Fruit fly (Drosophila melanogaster) whole organism, embryonic: ENCODE measurements around the gene CG14174.

Experiments
- Adf1 ChIP-seq: fragments of 200-800 bp; sonication (Bioruptor generic); IDR thresholded peaks from 2 replicates; pipeline ENCODE4 v1.3.6; 2022; ENCODE audit warnings: missing biosample characterization, missing genetic modification characterization
- BtbVII ChIP-seq: fragments of 200-800 bp; sonication (Bioruptor generic); optimal IDR thresholded peaks from 3 replicates; lab custom pipeline; 2017; ENCODE audit warnings: missing biosample characterization, mild to moderate bottlenecking, missing genetic modification characterization
- CG10147 ChIP-seq: fragments of 200-800 bp; sonication (Bioruptor generic); optimal IDR thresholded peaks from 2 replicates; lab custom pipeline; 2019; ENCODE audit warnings: missing biosample characterization, mild to moderate bottlenecking, missing genetic modification characterization, moderate library complexity
- CG10543 ChIP-seq: fragments of 200-800 bp; sonication (Bioruptor generic); optimal IDR thresholded peaks from 3 replicates; lab custom pipeline; 2017; ENCODE audit warnings: missing biosample characterization, mild to moderate bottlenecking, missing genetic modification characterization, moderate library complexity
- CG11695 ChIP-seq: fragments of 200-800 bp; sonication (Bioruptor generic); IDR thresholded peaks from 3 replicates; pipeline ENCODE4 v1.3.6; 2022; ENCODE audit warnings: missing biosample characterization, missing genetic modification characterization
- CG13287 ChIP-seq: fragments of 200-800 bp; sonication (Bioruptor generic); IDR thresholded peaks from 2 replicates; pipeline ENCODE4 v1.3.6; 2022; ENCODE audit warnings: missing biosample characterization, missing genetic modification characterization; ENCODE audit not compliant: partially characterized antibody
- CG13296 ChIP-seq: fragments of 200-800 bp; sonication (Bioruptor generic); optimal IDR thresholded peaks from 3 replicates; lab custom pipeline; 2018; ENCODE audit warnings: missing biosample characterization, mild to moderate bottlenecking, missing genetic modification characterization
- CG13894 ChIP-seq: fragments of 200-800 bp; sonication (Bioruptor generic); optimal IDR thresholded peaks from 3 replicates; lab custom pipeline; 2018; ENCODE audit warnings: missing biosample characterization, mild to moderate bottlenecking, missing genetic modification characterization, moderate library complexity
- CG15514 ChIP-seq: fragments of 200-800 bp; sonication (Bioruptor generic); optimal IDR thresholded peaks from 3 replicates; lab custom pipeline; 2017; ENCODE audit warnings: missing biosample characterization, missing genetic modification characterization, mild to moderate bottlenecking, moderate library complexity, missing genetic modification reagents
- CG17385 ChIP-seq: fragments of 200-800 bp; sonication (Bioruptor generic); optimal IDR thresholded peaks from 3 replicates; lab custom pipeline; 2018; ENCODE audit warnings: missing biosample characterization, mild to moderate bottlenecking, missing genetic modification characterization
- CG18619 ChIP-seq: fragments of 200-800 bp; sonication (Bioruptor generic); optimal IDR thresholded peaks from 3 replicates; lab custom pipeline; 2017; ENCODE audit warnings: missing biosample characterization, mild to moderate bottlenecking, missing genetic modification characterization
- CG18764 ChIP-seq: fragments of 200-800 bp; sonication (Bioruptor generic); optimal IDR thresholded peaks from 3 replicates; lab custom pipeline; 2016; ENCODE audit warnings: missing biosample characterization, missing genetic modification characterization
- CG3281 ChIP-seq: fragments of 200-800 bp; sonication (Bioruptor generic); optimal IDR thresholded peaks from 3 replicates; lab custom pipeline; 2017; ENCODE audit warnings: missing biosample characterization, mild to moderate bottlenecking, missing genetic modification characterization
- CG33557 ChIP-seq: fragments of 200-800 bp; sonication (Bioruptor generic); optimal IDR thresholded peaks from 2 replicates; lab custom pipeline; 2019; ENCODE audit warnings: missing biosample characterization, mild to moderate bottlenecking, missing genetic modification characterization, moderate library complexity
- CG34376 ChIP-seq: fragments of 200-800 bp; sonication (Bioruptor generic); optimal IDR thresholded peaks from 2 replicates; lab custom pipeline; 2018; ENCODE audit warnings: missing biosample characterization, mild to moderate bottlenecking, missing genetic modification characterization
- CG4282 ChIP-seq: fragments of 200-800 bp; sonication (Bioruptor generic); optimal IDR thresholded peaks from 2 replicates; lab custom pipeline; 2016; ENCODE audit warnings: missing biosample characterization, missing genetic modification characterization
- CG7987 ChIP-seq: fragments of 200-800 bp; sonication (Bioruptor generic); optimal IDR thresholded peaks from 2 replicates; lab custom pipeline; 2018; ENCODE audit warnings: missing biosample characterization, mild to moderate bottlenecking, missing genetic modification characterization, moderate library complexity
- CTCF ChIP-seq: fragments of 200-800 bp; sonication (Bioruptor generic); optimal IDR thresholded peaks from 2 replicates; lab custom pipeline; 2017; ENCODE audit warnings: missing biosample characterization, mild to moderate bottlenecking, missing genetic modification characterization, moderate library complexity
- Dbx ChIP-seq: fragments of 200-800 bp; sonication (Bioruptor generic); IDR thresholded peaks from 3 replicates; pipeline ENCODE4 v1.3.6; 2022; ENCODE audit warnings: missing biosample characterization, missing genetic modification characterization
- Deaf1 ChIP-seq: fragments of 200-800 bp; optimal IDR thresholded peaks from 3 replicates; lab custom pipeline; 2019; ENCODE audit warnings: missing biosample characterization, mild to moderate bottlenecking, missing genetic modification characterization, moderate library complexity
- Fer1 ChIP-seq: fragments of 200-800 bp; sonication (Bioruptor generic); optimal IDR thresholded peaks from 2 replicates; lab custom pipeline; 2017; ENCODE audit warnings: missing biosample characterization, mild to moderate bottlenecking, missing genetic modification characterization
- Jarid2 ChIP-seq: fragments of 200-800 bp; sonication (Bioruptor generic); optimal IDR thresholded peaks from 3 replicates; lab custom pipeline; 2017; ENCODE audit warnings: mild to moderate bottlenecking, missing biosample characterization, missing genetic modification reagents, missing genetic modification characterization
- Lpt ChIP-seq: fragments of >200 bp; optimal IDR thresholded peaks from 2 replicates; lab custom pipeline; 2018; ENCODE audit warnings: missing biosample characterization, missing genetic modification characterization
- Med ChIP-seq: fragments of 200-800 bp; sonication (Bioruptor generic); peaks from one replicate; lab custom pipeline; 2016; ENCODE audit warnings: missing biosample characterization, missing genetic modification characterization, mild to moderate bottlenecking, inconsistent platforms, moderate library complexity
- Opbp ChIP-seq: fragments of 200-800 bp; sonication (Bioruptor generic); IDR thresholded peaks from 3 replicates; pipeline ENCODE4 v1.3.6; 2022; ENCODE audit warnings: missing biosample characterization, missing genetic modification characterization; ENCODE audit not compliant: partially characterized antibody
- Pdp1 ChIP-seq, 2 experiments: fragments of 200-800 bp; sonication (Bioruptor generic); optimal IDR thresholded peaks; 3 replicates each; lab custom pipeline; 2016; ENCODE audit warnings: missing biosample characterization in 2 of 2, missing genetic modification characterization in 2 of 2, mild to moderate bottlenecking in 1 of 2, moderate library complexity in 1 of 2
- Rfx ChIP-seq: fragments of 200-800 bp; sonication (Bioruptor generic); IDR thresholded peaks from 2 replicates; pipeline ENCODE4 v1.3.6; 2022; ENCODE audit warnings: missing biosample characterization, missing genetic modification characterization
- Trl ChIP-seq, 3 experiments: fragments of >200 bp in 2 of 3; fragments of 200-800 bp in 1 of 3; sonication (Bioruptor generic) in 1 of 3; optimal IDR thresholded peaks; 2 replicates in 1 of 3; 3 replicates in 2 of 3; lab custom pipeline; 2016 to 2017; ENCODE audit warnings: missing biosample characterization in 1 of 3, missing genetic modification characterization in 1 of 3
- caup ChIP-seq: fragments of 200-800 bp; sonication (Bioruptor generic); optimal IDR thresholded peaks from 3 replicates; lab custom pipeline; 2017; ENCODE audit warnings: missing biosample characterization, mild to moderate bottlenecking, missing genetic modification characterization, moderate library complexity; ENCODE audit not compliant: severe bottlenecking
- chinmo ChIP-seq: fragments of 200-800 bp; sonication (Bioruptor generic); IDR thresholded peaks from 4 replicates; pipeline ENCODE4 v1.3.6; 2022; ENCODE audit warnings: missing biosample characterization, missing genetic modification characterization; ENCODE audit not compliant: partially characterized antibody
- cwo ChIP-seq: fragments of 200-800 bp; sonication (Bioruptor generic); optimal IDR thresholded peaks from 3 replicates; lab custom pipeline; 2017; ENCODE audit warnings: missing biosample characterization, missing genetic modification characterization, mild to moderate bottlenecking, moderate library complexity, missing genetic modification reagents
- exex ChIP-seq: fragments of 200-800 bp; sonication (Bioruptor generic); optimal IDR thresholded peaks from 4 replicates; lab custom pipeline; 2018; ENCODE audit warnings: missing biosample characterization, mild to moderate bottlenecking, missing genetic modification characterization, moderate library complexity
- ftz-f1 ChIP-seq: fragments of 200-800 bp; sonication (Bioruptor generic); optimal IDR thresholded peaks from 2 replicates; lab custom pipeline; 2016; ENCODE audit warnings: missing biosample characterization, missing genetic modification characterization
- kah ChIP-seq: fragments of 200-800 bp; sonication (Bioruptor generic); optimal IDR thresholded peaks from 2 replicates; lab custom pipeline; 2018; ENCODE audit warnings: missing biosample characterization, mild to moderate bottlenecking, missing genetic modification characterization
- lab ChIP-seq: fragments of 200-800 bp; sonication (Bioruptor generic); optimal IDR thresholded peaks from 3 replicates; lab custom pipeline; 2017; ENCODE audit warnings: missing biosample characterization, missing genetic modification characterization, mild to moderate bottlenecking, moderate library complexity, missing genetic modification reagents
- mirr ChIP-seq: fragments of 200-800 bp; sonication (Bioruptor generic); optimal IDR thresholded peaks from 3 replicates; lab custom pipeline; 2018; ENCODE audit warnings: missing biosample characterization, mild to moderate bottlenecking, missing genetic modification characterization
- repo ChIP-seq: fragments of 200-800 bp; sonication (Bioruptor generic); optimal IDR thresholded peaks from 2 replicates; lab custom pipeline; 2016; ENCODE audit warnings: missing biosample characterization, missing genetic modification characterization
- row ChIP-seq: fragments of 200-800 bp; sonication (Bioruptor generic); IDR thresholded peaks from 3 replicates; pipeline ENCODE4 v1.3.6; 2022; ENCODE audit warnings: missing biosample characterization, missing genetic modification characterization
- sens ChIP-seq: fragments of 200-800 bp; sonication (Bioruptor generic); peaks from one replicate; lab custom pipeline; 2016; ENCODE audit warnings: missing biosample characterization, missing genetic modification characterization
- sug ChIP-seq: fragments of 200-800 bp; optimal IDR thresholded peaks from 2 replicates; lab custom pipeline; 2019; ENCODE audit warnings: missing biosample characterization, mild to moderate bottlenecking, missing genetic modification characterization, moderate library complexity
- twi ChIP-seq: fragments of 200-800 bp; optimal IDR thresholded peaks from 2 replicates; lab custom pipeline; 2019; ENCODE audit warnings: missing biosample characterization, mild to moderate bottlenecking, missing genetic modification characterization, moderate library complexity

The CG14174 gene

DNA sequence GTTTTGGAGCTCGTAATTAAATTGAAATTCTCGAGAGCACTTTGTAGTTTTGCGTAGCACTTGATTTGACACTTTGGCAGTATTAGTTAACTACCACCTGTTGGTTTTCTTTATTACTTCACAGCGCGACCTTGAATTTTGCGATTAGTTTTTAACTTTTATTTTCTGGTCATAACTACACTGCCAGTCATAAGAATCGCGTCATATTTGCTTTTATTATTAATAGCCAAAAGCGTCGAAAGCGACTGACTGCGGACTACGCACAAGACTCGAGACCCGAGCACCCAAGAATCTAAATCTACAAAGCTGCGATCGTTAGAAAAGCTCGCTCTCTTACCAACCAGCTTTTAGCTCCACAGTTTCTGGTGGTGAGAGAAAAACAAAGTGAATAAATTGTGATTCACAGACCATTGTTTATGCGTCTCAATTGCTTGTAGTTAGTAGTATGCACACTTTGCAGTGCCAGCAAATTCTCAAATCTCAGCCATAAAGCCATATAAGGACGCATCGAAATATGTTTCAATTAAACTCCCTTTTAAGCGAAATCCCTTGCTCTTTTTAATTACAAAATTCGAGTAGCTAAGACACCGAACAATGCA is 41.1 kb downstream of the CG14174 start, which contains the start of gene CG42268:
Gene CG42268 (minus strand): TSS at position 245 of the 599 bp plus-strand sequence.
- TF ChIP-seq CTCF (GFP tag; lab: Kevin White, UChicago) (no peak), exex (tag; lab: Kevin White, UChicago) (peak; percentile 84), repo (GFP tag; lab: Kevin White, UChicago) (no peak), CG10543 (peak; percentile 21), CG18619 (GFP tag; lab: Kevin White, UChicago) (no peak), ftz-f1 (peak; percentile 63), CG13894 (tag; lab: Kevin White, UChicago) (peak; percentile 77), sens (GFP tag; lab: Kevin White, UChicago) (peak; percentile 62), CG11695 (GFP tag; lab: Robert Waterston, UW) (peak; percentile 71), mirr (GFP tag; lab: Kevin White, UChicago) (peak; percentile 23), CG10147 (peak; percentile 32), kah (no peak), CG13287 (peak; percentile 18; the same call in 1 of the 2 replicates), sug (tag; lab: Kevin White, UChicago) (peak; percentile 26), twi (no peak), Pdp1 (GFP tag; optimal IDR thresholded peaks at IDR 0.05; lab: Kevin White, UChicago) (peak in 1 of 2 experiments; percentile 25), Med (GFP tag; lab: Kevin White, UChicago) (peak; percentile 81), cwo (peak; percentile 50), CG33557 (GFP tag; lab: Kevin White, UChicago) (no peak), CG17385 (GFP tag; lab: Kevin White, UChicago) (no peak), lab (GFP tag; lab: Kevin White, UChicago) (peak; percentile 56), caup (peak; percentile 21), Trl (optimal IDR thresholded peaks at IDR 0.05; lab: Kevin White, UChicago) (peak in 1 of 2 experiments; percentile 42), Trl (GFP tag; optimal IDR thresholded peaks at IDR 0.05; lab: Kevin White, UChicago) (no peak), Dbx (GFP tag; lab: Robert Waterston, UW) (no peak; the same call in 2 of the 3 replicates), CG3281 (GFP tag; lab: Kevin White, UChicago) (peak; percentile 29), Adf1 (GFP tag; lab: Robert Waterston, UW) (peak; percentile 6; the same call in 1 of the 2 replicates), CG4282 (GFP tag; lab: Kevin White, UChicago) (no peak), CG34376 (GFP tag; lab: Kevin White, UChicago) (peak; percentile 47), Opbp (GFP tag; lab: Robert Waterston, UW) (no peak), Lpt (GFP tag; lab: Kevin White, UChicago) (no peak), Deaf1 (tag; lab: Kevin White, UChicago) (peak; percentile 85), Rfx (peak; percentile 30; the same call in 1 of the 2 replicates), BtbVII (GFP tag; lab: Kevin White, UChicago) (peak; percentile 46), Fer1 (GFP tag; lab: Kevin White, UChicago) (peak; percentile 36), CG15514 (GFP tag; lab: Kevin White, UChicago) (peak; percentile 10), chinmo (GFP tag; lab: Robert Waterston, UW) (peak; percentile 74; the same call in 1 of the 4 replicates), row (GFP tag; lab: Robert Waterston, UW) (peak; percentile 32; the same call in 1 of the 3 replicates), CG18764 (GFP tag; lab: Kevin White, UChicago) (no peak), Jarid2 (GFP tag; lab: Kevin White, UChicago) (no peak), CG13296 (GFP tag; lab: Kevin White, UChicago) (peak; percentile 20), CG7987 (GFP tag; lab: Kevin White, UChicago) (no peak)
